Fruit fly (Drosophila melanogaster) whole organism, embryonic: Measurements from ENCODE around the gene CG13640.

Experiments used
- Antp ChIP-seq: fragments of 200-800 bp; sonication (Bioruptor generic); optimal IDR thresholded peaks from 3 replicates; lab custom pipeline; 2016; ENCODE audit warnings: missing biosample characterization, missing genetic modification characterization
- Awh ChIP-seq: fragments of 200-800 bp; sonication (Bioruptor generic); IDR thresholded peaks from 2 replicates; pipeline ENCODE4, ENCODE4 v1.3.6; 2022; ENCODE audit warnings: missing biosample characterization, missing genetic modification characterization
- B-H1 ChIP-seq: fragments of 200-800 bp; sonication (Bioruptor generic); IDR thresholded peaks from 3 replicates; pipeline ENCODE4 v1.3.6; 2022; ENCODE audit warnings: missing biosample characterization, missing genetic modification characterization
- B-H2 ChIP-seq: fragments of 200-800 bp; sonication (Bioruptor generic); optimal IDR thresholded peaks from 2 replicates; lab custom pipeline; 2018; ENCODE audit warnings: missing biosample characterization, mild to moderate bottlenecking, missing genetic modification characterization
- CG10147 ChIP-seq: fragments of 200-800 bp; sonication (Bioruptor generic); optimal IDR thresholded peaks from 2 replicates; lab custom pipeline; 2019; ENCODE audit warnings: missing biosample characterization, mild to moderate bottlenecking, missing genetic modification characterization, moderate library complexity
- CG10462 ChIP-seq: fragments of 200-800 bp; sonication (Bioruptor generic); optimal IDR thresholded peaks from 2 replicates; lab custom pipeline; 2016; ENCODE audit warnings: missing biosample characterization, missing genetic modification characterization
- CG11695 ChIP-seq: fragments of 200-800 bp; sonication (Bioruptor generic); IDR thresholded peaks from 3 replicates; pipeline ENCODE4 v1.3.6; 2022; ENCODE audit warnings: missing biosample characterization, missing genetic modification characterization
- CG12071 ChIP-seq: fragments of 200-800 bp; sonication (Bioruptor generic); optimal IDR thresholded peaks from 3 replicates; lab custom pipeline; 2018; ENCODE audit warnings: missing biosample characterization, mild to moderate bottlenecking, missing genetic modification characterization
- CG12942 ChIP-seq: fragments of 200-800 bp; sonication (Bioruptor generic); optimal IDR thresholded peaks from 3 replicates; lab custom pipeline; 2016; ENCODE audit warnings: missing biosample characterization, missing genetic modification characterization
- CG13123 ChIP-seq: fragments of 200-800 bp; sonication (Bioruptor generic); optimal IDR thresholded peaks from 2 replicates; lab custom pipeline; 2016; ENCODE audit warnings: missing biosample characterization, missing genetic modification characterization
- CG13624 ChIP-seq: fragments of 200-800 bp; sonication (Bioruptor generic); optimal IDR thresholded peaks from 2 replicates; lab custom pipeline; 2016; ENCODE audit warnings: missing biosample characterization, missing genetic modification characterization
- CG14050 ChIP-seq: fragments of 200-800 bp; sonication (Bioruptor generic); IDR thresholded peaks from 3 replicates; pipeline ENCODE4 v1.3.6; 2022; ENCODE audit warnings: missing biosample characterization, missing genetic modification characterization
- CG14710 ChIP-seq: fragments of 200-800 bp; sonication (Bioruptor generic); optimal IDR thresholded peaks from 3 replicates; lab custom pipeline; 2019; ENCODE audit warnings: missing biosample characterization, mild to moderate bottlenecking, missing genetic modification characterization, moderate library complexity
- CG2875 ChIP-seq: fragments of 200-800 bp; sonication (Bioruptor generic); optimal IDR thresholded peaks from 2 replicates; lab custom pipeline; 2017; ENCODE audit warnings: missing biosample characterization, mild to moderate bottlenecking, missing genetic modification characterization, missing genetic modification reagents
- CG43689 ChIP-seq: fragments of 200-800 bp; sonication (Bioruptor generic); IDR thresholded peaks from 2 replicates; pipeline ENCODE4 v1.3.6; 2022; ENCODE audit warnings: missing biosample characterization, missing genetic modification characterization
- CG6254 ChIP-seq: fragments of 200-800 bp; sonication (Bioruptor generic); optimal IDR thresholded peaks from 3 replicates; lab custom pipeline; 2017; ENCODE audit warnings: mild to moderate bottlenecking, missing biosample characterization, missing genetic modification reagents, missing genetic modification characterization
- CG6765 ChIP-seq: fragments of 200-800 bp; sonication (Bioruptor generic); optimal IDR thresholded peaks from 3 replicates; lab custom pipeline; 2017; ENCODE audit warnings: missing biosample characterization, mild to moderate bottlenecking, missing genetic modification characterization
- CG8388 ChIP-seq: fragments of 200-800 bp; sonication (Bioruptor generic); optimal IDR thresholded peaks from 2 replicates; lab custom pipeline; 2019; ENCODE audit warnings: missing biosample characterization, mild to moderate bottlenecking, missing genetic modification characterization, moderate library complexity
- CkIIα-i1 ChIP-seq: fragments of 200-800 bp; sonication (Bioruptor generic); IDR thresholded peaks from 2 replicates; pipeline ENCODE4 v1.3.6; 2022; ENCODE audit warnings: missing biosample characterization, missing genetic modification characterization
- Doc2 ChIP-seq: fragments of 200-800 bp; sonication (Bioruptor generic); IDR thresholded peaks from 2 replicates; pipeline ENCODE4 v1.3.6; 2022; ENCODE audit warnings: missing biosample characterization, missing genetic modification characterization
- Dp ChIP-seq: fragments of 200-800 bp; sonication (Bioruptor generic); optimal IDR thresholded peaks from 2 replicates; lab custom pipeline; 2018; ENCODE audit warnings: missing biosample characterization, mild to moderate bottlenecking, missing genetic modification characterization, moderate library complexity
- E2f2 ChIP-seq: fragments of 200-800 bp; sonication (Bioruptor generic); IDR thresholded peaks from 2 replicates; pipeline ENCODE4 v1.3.6; 2022; ENCODE audit warnings: missing biosample characterization, missing genetic modification characterization
- Gsc ChIP-seq: fragments of 200-800 bp; sonication (Bioruptor generic); IDR thresholded peaks from 2 replicates; pipeline ENCODE4 v1.3.6; 2022; ENCODE audit warnings: missing biosample characterization, missing genetic modification characterization
- Hmr ChIP-seq: fragments of 200-800 bp; sonication (Bioruptor generic); optimal IDR thresholded peaks from 3 replicates; lab custom pipeline; 2017; ENCODE audit warnings: mild to moderate bottlenecking, missing biosample characterization, missing genetic modification reagents, missing genetic modification characterization
- Hr51 ChIP-seq, 2 experiments: fragments of 200-800 bp; sonication (Bioruptor generic); optimal IDR thresholded peaks; 2 replicates in 1 of 2; 3 replicates in 1 of 2; lab custom pipeline; 2016 to 2018; ENCODE audit warnings: missing biosample characterization in 2 of 2, missing genetic modification characterization in 2 of 2, mild to moderate bottlenecking in 1 of 2, moderate library complexity in 1 of 2
- Kr ChIP-seq: fragments of 200-800 bp; sonication (Bioruptor generic); optimal IDR thresholded peaks from 2 replicates; lab custom pipeline; 2017; ENCODE audit warnings: missing biosample characterization, mild to moderate bottlenecking, missing genetic modification characterization
- MTF-1 ChIP-seq: fragments of 200-800 bp; sonication (Bioruptor generic); optimal IDR thresholded peaks from 2 replicates; lab custom pipeline; 2018; ENCODE audit warnings: missing biosample characterization, mild to moderate bottlenecking, missing genetic modification characterization, borderline replicate concordance
- Max ChIP-seq: fragments of 200-800 bp; sonication (Bioruptor generic); optimal IDR thresholded peaks from 2 replicates; lab custom pipeline; 2016; ENCODE audit warnings: missing biosample characterization, mild to moderate bottlenecking, missing genetic modification characterization
- Nf-YB ChIP-seq: fragments of 200-800 bp; sonication (Bioruptor generic); optimal IDR thresholded peaks from 3 replicates; lab custom pipeline; 2019; ENCODE audit warnings: missing biosample characterization, mild to moderate bottlenecking, missing genetic modification characterization, moderate library complexity
- Oli ChIP-seq: fragments of 200-800 bp; sonication (Bioruptor generic); optimal IDR thresholded peaks from 2 replicates; lab custom pipeline; 2018; ENCODE audit warnings: missing biosample characterization, mild to moderate bottlenecking, missing genetic modification characterization, moderate library complexity
- Side ChIP-seq: fragments of 200-800 bp; sonication (Bioruptor generic); optimal IDR thresholded peaks from 2 replicates; lab custom pipeline; 2016; ENCODE audit warnings: missing biosample characterization, missing genetic modification characterization
- Usf ChIP-seq: fragments of 200-800 bp; sonication (Bioruptor generic); optimal IDR thresholded peaks from 2 replicates; lab custom pipeline; 2017; ENCODE audit warnings: missing genotype, missing biosample characterization, missing genetic modification characterization
- YL-1 ChIP-seq: fragments of 200-800 bp; sonication (Bioruptor generic); optimal IDR thresholded peaks from 3 replicates; lab custom pipeline; 2017; ENCODE audit warnings: missing biosample characterization, mild to moderate bottlenecking, missing genetic modification characterization
- ato ChIP-seq: fragments of 200-800 bp; sonication (Bioruptor generic); IDR thresholded peaks from 2 replicates; pipeline ENCODE4 v1.3.6; 2022; ENCODE audit warnings: missing biosample characterization, missing genetic modification characterization; ENCODE audit not compliant: partially characterized antibody
- bab2 ChIP-seq: fragments of 200-800 bp; sonication (Bioruptor generic); optimal IDR thresholded peaks from 2 replicates; lab custom pipeline; 2016; ENCODE audit warnings: missing biosample characterization, missing genetic modification characterization
- bigmax ChIP-seq: fragments of 200-800 bp; sonication (Bioruptor generic); optimal IDR thresholded peaks from 2 replicates; lab custom pipeline; 2018; ENCODE audit warnings: missing biosample characterization, mild to moderate bottlenecking, missing genetic modification characterization
- dimm ChIP-seq: fragments of 200-800 bp; sonication (Bioruptor generic); IDR thresholded peaks from 2 replicates; pipeline ENCODE4 v1.3.6; 2022; ENCODE audit warnings: missing biosample characterization, missing genetic modification characterization
- en ChIP-seq: fragments of 200-800 bp; sonication (Bioruptor generic); optimal IDR thresholded peaks from 2 replicates; lab custom pipeline; 2016; ENCODE audit warnings: missing biosample characterization, missing genetic modification characterization
- exex ChIP-seq: fragments of 200-800 bp; sonication (Bioruptor generic); optimal IDR thresholded peaks from 4 replicates; lab custom pipeline; 2018; ENCODE audit warnings: missing biosample characterization, mild to moderate bottlenecking, missing genetic modification characterization, moderate library complexity
- ftz-f1 ChIP-seq: fragments of 200-800 bp; sonication (Bioruptor generic); optimal IDR thresholded peaks from 2 replicates; lab custom pipeline; 2016; ENCODE audit warnings: missing biosample characterization, missing genetic modification characterization
- gce ChIP-seq: fragments of 200-800 bp; sonication (Bioruptor generic); IDR thresholded peaks from 3 replicates; pipeline ENCODE4 v1.3.6; 2022; ENCODE audit warnings: missing biosample characterization, missing genetic modification characterization
- jumu ChIP-seq: fragments of 200-800 bp; sonication (Bioruptor generic); optimal IDR thresholded peaks from 3 replicates; lab custom pipeline; 2016; ENCODE audit warnings: missing biosample characterization, missing genetic modification characterization
- p53 ChIP-seq: fragments of 200-800 bp; sonication (Bioruptor generic); optimal IDR thresholded peaks from 2 replicates; lab custom pipeline; 2016; ENCODE audit warnings: missing biosample characterization, missing genetic modification characterization
- ro ChIP-seq: fragments of 200-800 bp; sonication (Bioruptor generic); IDR thresholded peaks from 2 replicates; pipeline ENCODE4 v1.3.6; 2022; ENCODE audit warnings: missing biosample characterization, missing genetic modification characterization
- scrt ChIP-seq: fragments of 200-800 bp; sonication (Bioruptor generic); optimal IDR thresholded peaks from 2 replicates; lab custom pipeline; 2018; ENCODE audit warnings: missing biosample characterization, mild to moderate bottlenecking, missing genetic modification characterization, moderate library complexity
- so ChIP-seq: fragments of 200-800 bp; sonication (Bioruptor generic); IDR thresholded peaks from 3 replicates; pipeline ENCODE4 v1.3.6; 2022; ENCODE audit warnings: missing biosample characterization, missing genetic modification characterization
- stwl ChIP-seq: fragments of 200-800 bp; sonication (Bioruptor generic); optimal IDR thresholded peaks from 3 replicates; lab custom pipeline; 2018; ENCODE audit warnings: missing biosample characterization, mild to moderate bottlenecking, missing genetic modification characterization, moderate library complexity
- twi ChIP-seq: fragments of 200-800 bp; optimal IDR thresholded peaks from 2 replicates; lab custom pipeline; 2019; ENCODE audit warnings: missing biosample characterization, mild to moderate bottlenecking, missing genetic modification characterization, moderate library complexity
- zfh1 ChIP-seq: fragments of 200-800 bp; sonication (Bioruptor generic); IDR thresholded peaks from 3 replicates; pipeline ENCODE4 v1.3.6; 2022; ENCODE audit warnings: missing biosample characterization, missing genetic modification characterization

CG13640 gene

DNA sequence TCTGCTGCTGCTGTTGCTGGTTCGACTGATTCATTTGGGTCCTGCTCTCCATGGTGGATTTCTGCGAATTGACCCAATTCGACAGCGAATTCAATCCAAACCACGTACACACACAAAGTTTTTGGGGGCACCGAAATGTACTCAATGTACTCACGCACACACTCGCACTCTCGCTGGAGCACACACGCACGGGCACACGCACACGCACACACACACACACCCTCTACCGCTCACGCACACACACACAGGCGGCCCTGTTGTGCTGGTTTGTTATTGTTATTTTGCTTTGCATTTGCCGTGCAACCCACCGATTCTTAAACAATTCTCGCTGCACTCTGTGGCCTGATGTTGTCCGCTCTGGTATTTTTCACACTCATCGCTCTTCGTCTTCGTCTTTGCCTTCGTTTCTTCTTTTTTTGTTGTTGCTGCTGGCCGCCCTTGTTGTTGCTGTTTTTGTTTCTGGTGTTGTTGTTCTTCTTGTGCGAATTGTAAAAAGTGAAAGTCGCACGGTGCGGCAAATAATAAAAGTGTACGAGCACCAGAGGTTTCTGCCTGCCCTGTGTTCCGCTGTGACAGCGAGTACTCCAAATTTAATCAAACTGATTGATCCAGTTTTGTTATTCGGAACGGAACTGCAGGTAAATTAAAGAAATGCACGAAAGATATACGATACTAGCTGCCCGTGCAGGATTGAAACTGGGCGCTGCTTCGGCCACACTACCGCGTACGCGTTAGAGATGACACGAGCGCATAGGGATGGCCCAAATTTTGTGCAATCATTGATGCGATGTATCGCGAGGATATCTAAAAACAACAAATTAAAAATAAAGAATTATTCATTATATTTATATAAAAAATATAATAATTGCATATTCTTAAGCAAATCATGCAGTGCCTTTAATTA is 14.2 kb upstream of the CG13640 start, which contains the start of gene CG3744 (continued):
- TF ChIP-seq CG2875 (GFP tag; lab: Kevin White, UChicago) = peak; percentile 74
- TF ChIP-seq gce = peak; percentile 87
- no peak for TF ChIP-seq CG14710
- peak; percentile 95 for TF ChIP-seq Hmr (GFP tag; lab: Kevin White, UChicago)
- TF ChIP-seq YL-1 (GFP tag; lab: Kevin White, UChicago) = peak; percentile 50
- TF ChIP-seq CG43689 (GFP tag; lab: Robert Waterston, UW) = peak; percentile 82
- TF ChIP-seq E2f2 (GFP tag; lab: Robert Waterston, UW) = no peak
- TF ChIP-seq CG10147 (GFP tag; lab: Kevin White, UChicago) = peak; percentile 85
- peak; percentile 87 for TF ChIP-seq CG8388
- TF ChIP-seq CG12942 = peak; percentile 87
- TF ChIP-seq Kr (GFP tag; lab: Kevin White, UChicago) = no peak
- TF ChIP-seq Dp (GFP tag; lab: Kevin White, UChicago) = no peak
- TF ChIP-seq Nf-YB (GFP tag; lab: Kevin White, UChicago) = peak; percentile 74
- peak; percentile 90 for TF ChIP-seq ro
- TF ChIP-seq CG6254 (GFP tag; lab: Kevin White, UChicago) = peak; percentile 56
- TF ChIP-seq zfh1 (GFP tag; lab: Robert Waterston, UW) = peak; percentile 96
- TF ChIP-seq ftz-f1 = peak; percentile 45
- TF ChIP-seq Awh = peak; percentile 84
- TF ChIP-seq Hr51 (GFP tag; optimal IDR thresholded peaks at IDR 0.05; lab: Kevin White, UChicago) = peak; percentile 79 to 87
- TF ChIP-seq CG13123 (GFP tag; lab: Kevin White, UChicago) = peak; percentile 88
- peak; percentile 72 for TF ChIP-seq Antp (GFP tag; lab: Kevin White, UChicago)
- TF ChIP-seq jumu (GFP tag; lab: Kevin White, UChicago) = peak; percentile 67
- peak; percentile 81 for TF ChIP-seq MTF-1 (GFP tag; lab: Kevin White, UChicago)
- TF ChIP-seq CG14050 = peak; percentile 86
- TF ChIP-seq Gsc (GFP tag; lab: Robert Waterston, UW) = peak; percentile 65
- TF ChIP-seq B-H1 = peak; percentile 92
- no peak for TF ChIP-seq p53
- TF ChIP-seq bab2 (GFP tag; lab: Kevin White, UChicago) = peak; percentile 75
- no peak for TF ChIP-seq en (GFP tag; lab: Kevin White, UChicago)
- TF ChIP-seq dimm (GFP tag; lab: Robert Waterston, UW) = peak; percentile 87
- TF ChIP-seq ato (GFP tag; lab: Robert Waterston, UW) = peak; percentile 77
- TF ChIP-seq stwl (tag; lab: Kevin White, UChicago) = peak; percentile 29
- no peak for TF ChIP-seq bigmax (GFP tag; lab: Kevin White, UChicago)
- peak; percentile 46 for TF ChIP-seq Doc2
- TF ChIP-seq CG6765 (GFP tag; lab: Kevin White, UChicago) = peak; percentile 61
- TF ChIP-seq CG10462 (GFP tag; lab: Kevin White, UChicago) = peak; percentile 79
- TF ChIP-seq Usf (GFP tag; lab: Kevin White, UChicago) = peak; percentile 85
- peak; percentile 84 for TF ChIP-seq Oli (tag; lab: Kevin White, UChicago)
- no peak for TF ChIP-seq scrt (GFP tag; lab: Kevin White, UChicago)
- TF ChIP-seq Max = peak; percentile 54
- peak; percentile 67 for TF ChIP-seq CG13624 (GFP tag; lab: Kevin White, UChicago)
- peak; percentile 94 for TF ChIP-seq so (GFP tag; lab: Robert Waterston, UW)
- peak; percentile 89 for TF ChIP-seq CG11695 (GFP tag; lab: Robert Waterston, UW)
- peak; percentile 83 for TF ChIP-seq twi (tag; lab: Kevin White, UChicago)
- no peak for TF ChIP-seq exex
- 0 out of 2 replicates have a peak, but pooled peaks have one; percentile 52 for TF ChIP-seq CkIIα-i1 (GFP tag; lab: Robert Waterston, UW)
- TF ChIP-seq B-H2 (GFP tag; lab: Kevin White, UChicago) = peak; percentile 95
- TF ChIP-seq Side (GFP tag; lab: Kevin White, UChicago) = peak; percentile 39
- peak; percentile 69 for TF ChIP-seq CG12071 (GFP tag; lab: Kevin White, UChicago)
